Fruit fly (Drosophila melanogaster) whole organism, adult: ENCODE data around the gene fau.

Source experiments
- CG11617 ChIP-seq: fragments of 200-800 bp; sonication (Bioruptor generic); optimal IDR thresholded peaks from 2 replicates; lab custom pipeline; 2017; ENCODE audit warnings: mild to moderate bottlenecking, missing biosample characterization, missing genetic modification reagents, missing genetic modification characterization
- CG12768 ChIP-seq: fragments of 200-800 bp; sonication (Bioruptor generic); optimal IDR thresholded peaks from 2 replicates; lab custom pipeline; 2017; ENCODE audit warnings: missing biosample characterization, missing genetic modification characterization, mild to moderate bottlenecking, moderate library complexity, missing genetic modification reagents
- CG14711 ChIP-seq: fragments of 200-800 bp; sonication (Bioruptor generic); optimal IDR thresholded peaks from 2 replicates; lab custom pipeline; 2018; ENCODE audit warnings: missing biosample characterization, mild to moderate bottlenecking, missing genetic modification characterization, moderate library complexity
- CG1620 ChIP-seq: fragments of 200-800 bp; sonication (Bioruptor generic); optimal IDR thresholded peaks from 2 replicates; lab custom pipeline; 2016; ENCODE audit warnings: missing biosample characterization, missing genetic modification characterization
- CG33017 ChIP-seq: fragments of 200-800 bp; sonication (Bioruptor generic); optimal IDR thresholded peaks from 2 replicates; lab custom pipeline; 2018; ENCODE audit warnings: missing biosample characterization, mild to moderate bottlenecking, missing genetic modification characterization, moderate library complexity
- CG5204 ChIP-seq: fragments of 200-800 bp; sonication (Bioruptor generic); optimal IDR thresholded peaks from 2 replicates; lab custom pipeline; 2016; ENCODE audit warnings: missing biosample characterization, missing genetic modification characterization
- CG7045 ChIP-seq: fragments of 200-800 bp; sonication (Bioruptor generic); optimal IDR thresholded peaks from 2 replicates; lab custom pipeline; 2017; ENCODE audit warnings: missing biosample characterization, mild to moderate bottlenecking, missing genetic modification characterization
- CG7101 ChIP-seq: fragments of 200-800 bp; sonication (Bioruptor generic); optimal IDR thresholded peaks from 2 replicates; lab custom pipeline; 2018; ENCODE audit warnings: missing biosample characterization, mild to moderate bottlenecking, missing genetic modification characterization, moderate library complexity
- Clk ChIP-seq: fragments of 200-800 bp; sonication (Bioruptor generic); optimal IDR thresholded peaks from 2 replicates; lab custom pipeline; 2017; ENCODE audit warnings: missing biosample characterization, missing genetic modification characterization
- Crg-1 ChIP-seq: fragments of 200-800 bp; sonication (Bioruptor generic); optimal IDR thresholded peaks from 2 replicates; lab custom pipeline; 2016; ENCODE audit warnings: missing biosample characterization, missing genetic modification characterization
- Hr96 ChIP-seq: fragments of 200-800 bp; sonication (Bioruptor generic); optimal IDR thresholded peaks from 2 replicates; lab custom pipeline; 2016; ENCODE audit warnings: missing biosample characterization, missing genetic modification characterization
- Mnt ChIP-seq: fragments of 200-800 bp; sonication (Bioruptor generic); optimal IDR thresholded peaks from 2 replicates; lab custom pipeline; 2016; ENCODE audit warnings: missing biosample characterization, mild to moderate bottlenecking, missing genetic modification characterization
- bab1 ChIP-seq: fragments of 200-800 bp; sonication (Bioruptor generic); optimal IDR thresholded peaks from 3 replicates; lab custom pipeline; 2019; ENCODE audit warnings: missing biosample characterization, mild to moderate bottlenecking, missing genetic modification characterization, moderate library complexity
- cic ChIP-seq: fragments of 200-800 bp; sonication (Bioruptor generic); optimal IDR thresholded peaks from 2 replicates; lab custom pipeline; 2017; ENCODE audit warnings: missing biosample characterization, mild to moderate bottlenecking, missing genetic modification characterization, moderate library complexity
- cnc ChIP-seq, 2 experiments: fragments of >200 bp; optimal IDR thresholded peaks; 2 replicates each; lab custom pipeline; 2017
- kay ChIP-seq: fragments of 200-800 bp; sonication (Bioruptor generic); peaks from one replicate; lab custom pipeline; 2016; ENCODE audit warnings: missing biosample characterization, missing genetic modification characterization, borderline replicate concordance
- ovo ChIP-seq: fragments of 200-800 bp; sonication (Bioruptor generic); optimal IDR thresholded peaks from 2 replicates; lab custom pipeline; 2016; ENCODE audit warnings: missing biosample characterization, missing genetic modification characterization
- pad ChIP-seq: fragments of 200-800 bp; sonication (Bioruptor generic); optimal IDR thresholded peaks from 3 replicates; lab custom pipeline; 2017; ENCODE audit warnings: missing biosample characterization, missing genetic modification characterization, mild to moderate bottlenecking, moderate library complexity, missing genetic modification reagents
- tj ChIP-seq: fragments of 200-800 bp; sonication (Bioruptor generic); optimal IDR thresholded peaks from 3 replicates; lab custom pipeline; 2017; ENCODE audit warnings: missing biosample characterization, mild to moderate bottlenecking, missing genetic modification characterization, moderate library complexity
- toe ChIP-seq: fragments of 200-800 bp; sonication (Bioruptor generic); optimal IDR thresholded peaks from 2 replicates; lab custom pipeline; 2016; ENCODE audit warnings: missing biosample characterization, missing genetic modification characterization

The fau gene

DNA sequence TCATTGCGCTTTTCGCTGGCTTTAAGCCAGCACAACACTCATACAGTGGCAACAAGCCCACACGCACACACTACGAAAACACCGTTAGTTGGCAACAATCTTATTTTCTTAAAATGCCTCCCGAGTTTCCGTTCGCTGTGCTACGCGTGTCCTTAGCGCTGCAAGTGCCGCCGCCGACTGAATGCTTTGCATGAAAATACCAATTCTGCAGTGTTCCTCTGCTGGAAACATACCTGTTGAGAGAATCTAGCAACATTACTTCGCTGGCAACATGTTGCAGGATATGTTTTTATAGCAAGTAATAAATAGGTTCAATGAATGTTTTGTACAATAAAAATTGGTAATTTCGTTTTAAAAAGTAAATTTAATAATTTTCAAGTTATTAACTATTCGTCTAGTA is 26.1 kb downstream of the fau start, which contains the start of gene TkR86C:
TSS of gene TkR86C (minus strand) at position 168 of the 400 bp plus-strand sequence.
- TF ChIP-seq CG14711 (no peak), Clk (GFP tag; lab: Kevin White, UChicago) (no peak), bab1 (GFP tag; lab: Kevin White, UChicago) (no peak), toe (GFP tag; lab: Kevin White, UChicago) (no peak), CG7045 (GFP tag; lab: Kevin White, UChicago) (no peak), CG12768 (GFP tag; lab: Kevin White, UChicago) (no peak), tj (GFP tag; lab: Kevin White, UChicago) (no peak), CG11617 (GFP tag; lab: Kevin White, UChicago) (no peak), CG1620 (GFP tag; lab: Kevin White, UChicago) (no peak), kay (GFP tag; lab: Kevin White, UChicago) (no peak), CG33017 (tag; lab: Kevin White, UChicago) (no peak), cnc (optimal IDR thresholded peaks at IDR 0.05; lab: Kevin White, UChicago) (no peak), Mnt (GFP tag; lab: Kevin White, UChicago) (no peak), ovo (GFP tag; lab: Kevin White, UChicago) (no peak), pad (GFP tag; lab: Kevin White, UChicago) (no peak), CG7101 (no peak), CG5204 (GFP tag; lab: Kevin White, UChicago) (no peak), Hr96 (GFP tag; lab: Kevin White, UChicago) (no peak), Crg-1 (no peak)

DNA sequence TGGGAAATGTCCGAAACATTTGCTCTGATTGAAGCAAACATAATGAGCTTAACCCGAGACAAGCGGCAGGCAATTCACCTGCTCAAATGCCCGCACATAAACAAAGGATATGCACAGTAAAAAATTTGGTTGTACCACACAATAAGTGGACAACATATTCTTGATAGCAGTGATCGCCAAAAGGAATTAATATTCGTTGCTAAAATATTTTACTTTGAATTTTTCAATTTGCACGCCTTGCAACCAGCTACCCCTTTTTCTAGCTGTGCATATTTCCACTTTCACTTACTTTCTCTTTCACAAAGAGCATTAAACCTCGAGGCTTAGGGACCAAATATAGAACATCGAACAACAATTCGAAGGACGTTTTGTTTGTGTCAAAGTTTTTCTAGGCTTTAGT is 29.5 kb downstream of the fau start:
- TF ChIP-seq cic (GFP tag; lab: Kevin White, UChicago) (no peak), kay (GFP tag; lab: Kevin White, UChicago) (no peak), CG12768 (GFP tag; lab: Kevin White, UChicago) (no peak), ovo (GFP tag; lab: Kevin White, UChicago) (no peak), cnc (optimal IDR thresholded peaks at IDR 0.05; lab: Kevin White, UChicago) (no peak)

DNA sequence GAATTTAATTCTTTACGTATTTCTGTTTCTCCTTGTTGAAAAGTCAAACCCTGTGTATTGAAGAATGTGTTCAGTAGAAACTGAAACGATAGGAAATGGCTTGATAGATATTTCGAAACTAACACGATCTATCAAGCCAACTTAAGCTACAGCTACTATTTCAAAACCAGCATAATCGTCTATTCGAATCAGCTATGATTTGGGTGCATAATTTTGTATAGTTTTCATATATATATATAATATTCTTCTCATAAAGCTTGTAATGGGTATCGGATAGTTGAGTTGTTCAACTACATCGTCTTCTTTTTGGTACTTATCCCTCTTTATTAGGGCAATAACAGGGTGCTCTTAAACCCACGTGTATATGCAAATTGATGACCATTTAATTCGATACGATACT is 41.3 kb downstream of the fau start, which contains the start of gene tomboy20:
TSS of gene tomboy20 (minus strand) at position 101 of the 400 bp plus-strand sequence.
- TF ChIP-seq ovo (GFP tag; lab: Kevin White, UChicago): no peak
- no peak for TF ChIP-seq bab1 (GFP tag; lab: Kevin White, UChicago)
- no peak for TF ChIP-seq CG12768 (GFP tag; lab: Kevin White, UChicago)
- no peak for TF ChIP-seq pad (GFP tag; lab: Kevin White, UChicago)
- no peak for TF ChIP-seq cnc (optimal IDR thresholded peaks at IDR 0.05; lab: Kevin White, UChicago)

DNA sequence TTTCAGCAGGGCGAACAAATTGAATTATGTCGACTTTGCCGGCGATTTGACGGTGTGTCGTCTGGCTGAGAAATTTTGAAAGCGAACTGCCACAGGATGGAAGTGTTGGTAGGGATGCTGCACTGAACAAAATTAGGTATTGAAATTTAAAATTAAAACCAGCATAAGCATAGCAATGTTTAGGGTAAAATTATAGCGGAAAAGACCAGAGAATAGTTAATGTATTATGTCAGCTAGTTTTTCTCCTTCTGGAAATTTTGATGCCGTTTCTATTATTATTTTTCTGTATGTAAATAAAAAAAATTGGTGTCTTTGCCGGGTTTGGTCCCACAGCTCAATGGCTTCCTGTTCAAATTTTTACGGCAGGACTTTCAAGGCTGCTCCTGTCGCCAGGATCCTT is 50.5 kb downstream of the fau start:
- no peak for TF ChIP-seq toe (GFP tag; lab: Kevin White, UChicago)
- TF ChIP-seq Hr96 (GFP tag; lab: Kevin White, UChicago): no peak
- no peak for TF ChIP-seq CG7101
- no peak for TF ChIP-seq cic (GFP tag; lab: Kevin White, UChicago)
- no peak for TF ChIP-seq CG7045 (GFP tag; lab: Kevin White, UChicago)
- no peak for TF ChIP-seq CG12768 (GFP tag; lab: Kevin White, UChicago)
- no peak for TF ChIP-seq ovo (GFP tag; lab: Kevin White, UChicago)
- TF ChIP-seq tj (GFP tag; lab: Kevin White, UChicago): no peak
- no peak for TF ChIP-seq CG14711
- TF ChIP-seq pad (GFP tag; lab: Kevin White, UChicago): no peak
- TF ChIP-seq CG5204 (GFP tag; lab: Kevin White, UChicago): no peak
- TF ChIP-seq kay (GFP tag; lab: Kevin White, UChicago): no peak
- no peak for TF ChIP-seq Crg-1
- TF ChIP-seq CG1620 (GFP tag; lab: Kevin White, UChicago): no peak
- no peak for TF ChIP-seq Mnt (GFP tag; lab: Kevin White, UChicago)
- TF ChIP-seq Clk (GFP tag; lab: Kevin White, UChicago): no peak
- TF ChIP-seq CG11617 (GFP tag; lab: Kevin White, UChicago): no peak
